Worm (Caenorhabditis elegans) whole organism, L1 larva: Measurements from ENCODE around the gene cdh-7.

Experiments used
- C16A3.4 ChIP-seq: fragments of 150-350 bp; optimal IDR thresholded peaks from 2 replicates; lab custom pipeline; 2014; ENCODE audit warnings: missing biosample characterization, missing genetic modification characterization
- C34B4.2 ChIP-seq: sonication (generic microtip); optimal IDR thresholded peaks from 2 replicates; lab custom pipeline; 2017; ENCODE audit warnings: mild to moderate bottlenecking, missing genetic modification characterization, missing compliant biosample characterization
- F16B12.6 ChIP-seq: fragments of 150-350 bp; optimal IDR thresholded peaks from 2 replicates; lab custom pipeline; 2014; ENCODE audit warnings: missing biosample characterization, missing genetic modification characterization
- aha-1 ChIP-seq: fragments of 150-350 bp; optimal IDR thresholded peaks from 2 replicates; lab custom pipeline; 2014; ENCODE audit warnings: missing biosample characterization, missing genetic modification characterization
- alr-1 ChIP-seq: fragments of 200-800 bp; sonication (Bioruptor generic); optimal IDR thresholded peaks from 2 replicates; lab custom pipeline; 2018; ENCODE audit warnings: borderline replicate concordance, mild to moderate bottlenecking, missing genetic modification characterization, missing compliant biosample characterization
- blmp-1 ChIP-seq: fragments of 150-350 bp; optimal IDR thresholded peaks from 2 replicates; lab custom pipeline; 2014; ENCODE audit warnings: missing biosample characterization, missing genetic modification characterization
- ceh-8 ChIP-seq: fragments of 200-800 bp; sonication (Bioruptor generic); optimal IDR thresholded peaks from 2 replicates; lab custom pipeline; 2018; ENCODE audit warnings: mild to moderate bottlenecking, missing genetic modification characterization, moderate library complexity, missing compliant biosample characterization
- ceh-82 ChIP-seq, 3 experiments: fragments of 150-350 bp in 1 of 3; sonication (generic microtip) in 2 of 3; optimal IDR thresholded peaks; 2 replicates each; lab custom pipeline; 2014 to 2017; ENCODE audit warnings: missing biosample characterization in 3 of 3, missing genetic modification characterization in 3 of 3
- ceh-88 ChIP-seq: fragments of 200-800 bp; sonication (Bioruptor generic); IDR thresholded peaks from 2 replicates; pipeline ENCODE4 v1.3.6; 2022; ENCODE audit warnings: missing genetic modification characterization, missing compliant biosample characterization
- ces-1 ChIP-seq: fragments of 150-350 bp; optimal IDR thresholded peaks from 2 replicates; lab custom pipeline; 2014; ENCODE audit warnings: missing biosample characterization, missing genetic modification reagents, missing genetic modification characterization
- dsc-1 ChIP-seq: sonication (generic microtip); optimal IDR thresholded peaks from 2 replicates; lab custom pipeline; 2016; ENCODE audit warnings: mild to moderate bottlenecking, missing genetic modification characterization, missing compliant biosample characterization
- efl-1 ChIP-seq, 4 experiments: fragments of 150-350 bp; optimal IDR thresholded peaks in 3 of 4; peaks in 1 of 4; 1 replicate in 1 of 4; 2 replicates in 3 of 4; lab custom pipeline; 2014; ENCODE audit warnings: missing biosample characterization in 2 of 4, missing genetic modification characterization in 2 of 4, missing genetic modification reagents in 2 of 4
- egl-13 ChIP-seq: sonication (generic microtip); optimal IDR thresholded peaks from 2 replicates; lab custom pipeline; 2016; ENCODE audit warnings: missing genotype, missing genetic modification reagents, missing genetic modification characterization, missing compliant biosample characterization
- egl-27 ChIP-seq, 2 experiments: fragments of 150-350 bp in 1 of 2; sonication (generic microtip); optimal IDR thresholded peaks; 3 replicates each; lab custom pipeline; 2017 to 2018; ENCODE audit warnings: missing biosample characterization in 2 of 2, missing genetic modification characterization in 2 of 2, missing genetic modification reagents in 2 of 2
- elt-2 ChIP-seq: sonication (generic microtip); optimal IDR thresholded peaks from 2 replicates; lab custom pipeline; 2016; ENCODE audit warnings: missing genetic modification characterization, mild to moderate bottlenecking, inconsistent platforms, missing compliant biosample characterization, missing genetic modification reagents
- ets-5 ChIP-seq: fragments of 200-800 bp; sonication (Bioruptor generic); IDR thresholded peaks from 2 replicates; pipeline ENCODE4 v1.3.6; 2022; ENCODE audit warnings: missing genetic modification characterization, missing compliant biosample characterization
- fkh-4 ChIP-seq: sonication (generic microtip); optimal IDR thresholded peaks from 2 replicates; lab custom pipeline; 2016; ENCODE audit warnings: missing compliant biosample characterization, missing genetic modification characterization, borderline replicate concordance
- fkh-8 ChIP-seq: sonication (generic microtip); optimal IDR thresholded peaks from 2 replicates; lab custom pipeline; 2016; ENCODE audit warnings: mild to moderate bottlenecking, missing genetic modification characterization, missing compliant biosample characterization
- grh-1 ChIP-seq: fragments of 200-800 bp; sonication (Bioruptor generic); IDR thresholded peaks from 2 replicates; pipeline ENCODE4 v1.3.6; 2022; ENCODE audit warnings: missing genetic modification reagents, missing genetic modification characterization, missing compliant biosample characterization
- hlh-17 ChIP-seq: fragments of 200-800 bp; sonication (Bioruptor generic); optimal IDR thresholded peaks from 2 replicates; lab custom pipeline; 2018; ENCODE audit warnings: missing genetic modification characterization, mild to moderate bottlenecking, missing compliant biosample characterization, moderate library complexity, borderline replicate concordance
- hlh-4 ChIP-seq: sonication (generic microtip); optimal IDR thresholded peaks from 2 replicates; lab custom pipeline; 2016; ENCODE audit warnings: mild to moderate bottlenecking, missing genetic modification characterization, missing compliant biosample characterization
- hpl-2 ChIP-seq: fragments of 150-350 bp; optimal IDR thresholded peaks from 2 replicates; lab custom pipeline; 2014; ENCODE audit warnings: missing biosample characterization, missing genetic modification reagents, missing genetic modification characterization
- irx-1 ChIP-seq: sonication (generic microtip); optimal IDR thresholded peaks from 2 replicates; lab custom pipeline; 2016; ENCODE audit warnings: missing genetic modification characterization, missing compliant biosample characterization
- lin-13 ChIP-seq: fragments of 150-350 bp; optimal IDR thresholded peaks from 2 replicates; lab custom pipeline; 2014; ENCODE audit warnings: missing biosample characterization, missing genetic modification reagents, missing genetic modification characterization
- lin-39 ChIP-seq: fragments of 150-350 bp; optimal IDR thresholded peaks from 2 replicates; lab custom pipeline; 2014; ENCODE audit warnings: missing biosample characterization, missing genetic modification reagents, missing genetic modification characterization
- lir-3 ChIP-seq: sonication (generic microtip); optimal IDR thresholded peaks from 2 replicates; lab custom pipeline; 2016; ENCODE audit warnings: mild to moderate bottlenecking, missing genetic modification characterization, moderate library complexity, missing compliant biosample characterization; ENCODE audit not compliant: poor library complexity
- lsy-2 ChIP-seq, 2 experiments: fragments of 150-350 bp; optimal IDR thresholded peaks; 2 replicates each; lab custom pipeline; 2014; ENCODE audit warnings: missing biosample characterization in 2 of 2, missing genetic modification characterization in 2 of 2
- mab-9 ChIP-seq: fragments of 200-800 bp; sonication (Bioruptor generic); IDR thresholded peaks from 2 replicates; pipeline ENCODE4 v1.3.6; 2022; ENCODE audit warnings: missing genetic modification reagents, missing genetic modification characterization, missing compliant biosample characterization
- mdl-1 ChIP-seq, 2 experiments: fragments of 150-350 bp; optimal IDR thresholded peaks; 2 replicates each; lab custom pipeline; 2014 to 2017; ENCODE audit warnings: missing biosample characterization in 2 of 2, missing genetic modification characterization in 2 of 2, inconsistent platforms in 1 of 2
- mef-2 ChIP-seq: fragments of 150-350 bp; optimal IDR thresholded peaks from 2 replicates; lab custom pipeline; 2014; ENCODE audit warnings: missing biosample characterization, missing genetic modification characterization
- nhr-19 ChIP-seq: fragments of 200-800 bp; sonication (Bioruptor generic); conservative IDR thresholded peaks from 2 replicates; pipeline ENCODE4 v1.3.6; 2022; ENCODE audit warnings: missing genetic modification characterization, missing compliant biosample characterization
- nhr-20 ChIP-seq: sonication (generic microtip); optimal IDR thresholded peaks from 2 replicates; lab custom pipeline; 2016; ENCODE audit warnings: mild to moderate bottlenecking, missing genetic modification characterization, missing compliant biosample characterization
- nhr-237 ChIP-seq: fragments of 150-350 bp; optimal IDR thresholded peaks from 2 replicates; lab custom pipeline; 2014; ENCODE audit warnings: missing biosample characterization, missing genetic modification characterization
- nhr-28 ChIP-seq: fragments of 150-350 bp; optimal IDR thresholded peaks from 2 replicates; lab custom pipeline; 2014; ENCODE audit warnings: missing biosample characterization, missing genetic modification characterization
- nhr-47 ChIP-seq: sonication (generic microtip); optimal IDR thresholded peaks from 2 replicates; lab custom pipeline; 2016; ENCODE audit warnings: mild to moderate bottlenecking, missing genetic modification characterization, moderate library complexity, missing compliant biosample characterization
- nhr-77 ChIP-seq: fragments of 150-350 bp; optimal IDR thresholded peaks from 2 replicates; lab custom pipeline; 2014; ENCODE audit warnings: missing biosample characterization, missing genetic modification characterization
- nhr-84 ChIP-seq: sonication (generic microtip); optimal IDR thresholded peaks from 2 replicates; lab custom pipeline; 2017; ENCODE audit warnings: missing biosample characterization, missing genetic modification characterization
- nhr-90 ChIP-seq: sonication (generic microtip); optimal IDR thresholded peaks from 2 replicates; lab custom pipeline; 2016; ENCODE audit warnings: mild to moderate bottlenecking, missing genetic modification characterization, missing compliant biosample characterization; ENCODE audit not compliant: poor library complexity
- pax-3 ChIP-seq: fragments of 200-800 bp; sonication (Bioruptor generic); optimal IDR thresholded peaks from 2 replicates; lab custom pipeline; 2018; ENCODE audit warnings: mild to moderate bottlenecking, missing genetic modification characterization, moderate library complexity, missing compliant biosample characterization
- snpc-4 ChIP-seq: fragments of 150-350 bp; optimal IDR thresholded peaks from 2 replicates; lab custom pipeline; 2014; ENCODE audit warnings: missing biosample characterization, missing genetic modification characterization
- sox-4 ChIP-seq: sonication (generic microtip); optimal IDR thresholded peaks from 2 replicates; lab custom pipeline; 2016; ENCODE audit warnings: missing genetic modification characterization, missing compliant biosample characterization
- sup-37 ChIP-seq: fragments of 200-800 bp; sonication (Bioruptor generic); optimal IDR thresholded peaks from 2 replicates; lab custom pipeline; 2018; ENCODE audit warnings: mild to moderate bottlenecking, missing genetic modification characterization, missing compliant biosample characterization
- tlp-1 ChIP-seq: fragments of 150-350 bp; optimal IDR thresholded peaks from 2 replicates; lab custom pipeline; 2014; ENCODE audit warnings: missing biosample characterization, missing genetic modification characterization
- unc-130 ChIP-seq: fragments of 150-350 bp; optimal IDR thresholded peaks from 2 replicates; lab custom pipeline; 2017; ENCODE audit warnings: missing biosample characterization, missing genetic modification characterization, inconsistent platforms
- unc-30 ChIP-seq: sonication (generic microtip); optimal IDR thresholded peaks from 2 replicates; lab custom pipeline; 2017; ENCODE audit warnings: missing biosample characterization, missing genetic modification characterization
- unc-86 ChIP-seq: sonication (generic microtip); optimal IDR thresholded peaks from 2 replicates; lab custom pipeline; 2016; ENCODE audit warnings: missing genetic modification characterization, missing compliant biosample characterization
- unc-98 ChIP-seq: fragments of 200-800 bp; sonication (Bioruptor generic); IDR thresholded peaks from 2 replicates; pipeline ENCODE4 v1.3.6; 2022; ENCODE audit warnings: missing genetic modification characterization, missing compliant biosample characterization
- vab-15 ChIP-seq: sonication (generic microtip); optimal IDR thresholded peaks from 2 replicates; lab custom pipeline; 2017; ENCODE audit warnings: missing genotype, mild to moderate bottlenecking, missing genetic modification characterization, missing compliant biosample characterization
- xbp-1 ChIP-seq: sonication (generic microtip); optimal IDR thresholded peaks from 2 replicates; lab custom pipeline; 2016; ENCODE audit warnings: missing genetic modification characterization, missing compliant biosample characterization
- zag-1 ChIP-seq: fragments of 150-350 bp; optimal IDR thresholded peaks from 2 replicates; lab custom pipeline; 2014; ENCODE audit warnings: missing biosample characterization, missing genetic modification characterization

The cdh-7 gene

DNA sequence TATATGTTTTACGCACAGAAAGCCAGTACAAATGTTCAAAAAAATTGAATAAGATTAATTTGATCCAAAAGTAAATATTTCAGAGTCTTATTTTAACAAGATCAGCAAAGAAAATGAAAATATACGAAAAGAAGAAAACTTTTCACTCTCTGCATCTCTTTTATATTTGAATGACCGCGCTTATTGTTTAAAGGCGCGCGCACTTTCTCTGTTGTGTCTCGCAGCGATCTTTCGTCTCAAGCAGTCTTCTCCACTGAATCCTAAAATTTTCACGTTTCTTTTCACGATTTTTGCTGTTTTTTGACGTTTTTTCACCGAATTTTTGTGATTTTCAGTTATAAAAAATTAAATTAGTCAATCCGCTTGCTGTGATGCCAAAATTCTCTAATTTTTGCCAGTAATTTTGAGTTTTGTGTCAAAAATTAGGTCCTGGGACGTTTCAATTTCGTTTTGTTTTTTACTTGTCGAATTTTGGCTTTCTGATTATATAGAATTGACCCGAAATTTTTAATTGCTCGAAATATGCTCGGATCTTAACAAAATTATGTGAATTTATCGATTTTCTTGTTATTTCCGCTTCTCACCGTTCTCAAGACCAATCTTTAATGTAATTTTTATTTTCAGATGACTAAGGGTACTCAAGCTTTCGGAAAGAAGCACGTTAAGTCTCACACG is 28.0 kb upstream of the cdh-7 start, which contains the start of gene W01D2.1 (continued):
- no peak for TF ChIP-seq grh-1 (GFP tag; lab: Robert Waterston, UW)
- no peak for TF ChIP-seq nhr-28 (tag; lab: Kevin White, UChicago)
- peak; percentile 41 for TF ChIP-seq dsc-1
- TF ChIP-seq pax-3 (tag; lab: Kevin White, UChicago), result no peak
- TF ChIP-seq nhr-47 (tag; lab: Kevin White, UChicago), result peak; percentile 73
- peak; percentile 54 for TF ChIP-seq nhr-90
- peak; percentile 49 for TF ChIP-seq F16B12.6 (tag; lab: Kevin White, UChicago)
- TF ChIP-seq snpc-4 (tag; lab: Kevin White, UChicago), result peak; percentile 75
- peak; percentile 32 for TF ChIP-seq lin-39 (tag; lab: Kevin White, UChicago)
- TF ChIP-seq hlh-17 (GFP tag; lab: Kevin White, UChicago), result no peak
- TF ChIP-seq hlh-4 (tag; lab: Kevin White, UChicago), result no peak
- peak; percentile 77 for TF ChIP-seq nhr-20
- TF ChIP-seq ets-5 (GFP tag; lab: Robert Waterston, UW), result no peak
- TF ChIP-seq hpl-2 (GFP tag; lab: Kevin White, UChicago), result no peak
- TF ChIP-seq nhr-237 (tag; lab: Kevin White, UChicago), result no peak
- TF ChIP-seq nhr-84 (tag; lab: Kevin White, UChicago), result no peak
- no peak for TF ChIP-seq sox-4 (tag; lab: Kevin White, UChicago)
- TF ChIP-seq C34B4.2 (tag; lab: Kevin White, UChicago), result no peak
- TF ChIP-seq lsy-2 (tag; optimal IDR thresholded peaks at IDR 0.05; lab: Kevin White, UChicago), result peak; percentile 73 to 92
- TF ChIP-seq unc-130 (tag; lab: Kevin White, UChicago), result peak; percentile 67
- peak; percentile 71 to 93 for TF ChIP-seq efl-1 (optimal IDR thresholded peaks at IDR 0.05; lab: Kevin White, UChicago)
- TF ChIP-seq efl-1 (GFP tag; optimal IDR thresholded peaks at IDR 0.05 in 1 of 2; lab: Kevin White, UChicago), result peak; percentile 92 to 99
- TF ChIP-seq alr-1 (tag; lab: Kevin White, UChicago), result no peak
- TF ChIP-seq ceh-8 (GFP tag; lab: Kevin White, UChicago), result no peak
- TF ChIP-seq unc-30 (tag; lab: Kevin White, UChicago), result no peak
- no peak for TF ChIP-seq mab-9 (GFP tag; lab: Robert Waterston, UW)
- no peak for TF ChIP-seq egl-27 (tag; optimal IDR thresholded peaks at IDR 0.05; lab: Kevin White, UChicago)
- no peak for TF ChIP-seq aha-1 (tag; lab: Kevin White, UChicago)
- peak in 2 of 3 experiments; percentile 48 to 83 for TF ChIP-seq ceh-82 (tag; optimal IDR thresholded peaks at IDR 0.05; lab: Kevin White, UChicago)
- TF ChIP-seq nhr-77 (tag; lab: Kevin White, UChicago), result peak; percentile 88
- peak; percentile 80 for TF ChIP-seq blmp-1 (tag; lab: Kevin White, UChicago)
- TF ChIP-seq zag-1, result no peak
- no peak for TF ChIP-seq unc-98 (GFP tag; lab: Robert Waterston, UW)
- no peak for TF ChIP-seq mef-2
- peak; percentile 78 for TF ChIP-seq C16A3.4 (tag; lab: Kevin White, UChicago)
- no peak for TF ChIP-seq egl-13 (tag; lab: Kevin White, UChicago)
- TF ChIP-seq sup-37 (GFP tag; lab: Kevin White, UChicago), result no peak
- peak in 1 of 2 experiments; percentile 57 for TF ChIP-seq mdl-1 (tag; optimal IDR thresholded peaks at IDR 0.05; lab: Kevin White, UChicago)
- TF ChIP-seq vab-15 (tag; lab: Kevin White, UChicago), result no peak
- peak; percentile 66 for TF ChIP-seq nhr-19 (GFP tag; lab: Robert Waterston, UW)
- no peak for TF ChIP-seq tlp-1 (tag; lab: Kevin White, UChicago)
- TF ChIP-seq fkh-8 (tag; lab: Kevin White, UChicago), result peak; percentile 73
- TF ChIP-seq ceh-88 (GFP tag; lab: Robert Waterston, UW), result no peak
- no peak for TF ChIP-seq elt-2 (tag; lab: Kevin White, UChicago)
- TF ChIP-seq ces-1 (GFP tag; lab: Kevin White, UChicago), result no peak
- TF ChIP-seq xbp-1, result peak; percentile 66
- TF ChIP-seq unc-86 (tag; lab: Kevin White, UChicago), result peak; percentile 17
- peak; percentile 62 for TF ChIP-seq lin-13 (GFP tag; lab: Kevin White, UChicago)
- peak; percentile 26 for TF ChIP-seq irx-1 (tag; lab: Kevin White, UChicago)
- no peak for TF ChIP-seq lir-3 (tag; lab: Kevin White, UChicago)
- TF ChIP-seq fkh-4, result no peak
